Fruit fly (Drosophila melanogaster): ENCODE data around the gene TRAM.

- no peak for TF ChIP-seq Dll (optimal IDR thresholded peaks at IDR 0.05)
- TF ChIP-seq EcR (GFP tag; optimal IDR thresholded peaks at IDR 0.05), result no peak
- TF ChIP-seq psq (optimal IDR thresholded peaks at IDR 0.05), result no peak
Observed at dm6 chrX:927863-928257, 7.2 kb upstream of the TRAM start, which contains the start of the genes CG43867 and MED22.
